Worm (Caenorhabditis elegans) whole organism, L2 larva: ENCODE data around the gene str-86.

ENCODE experiments used
- C34F6.9 ChIP-seq: fragments of 150-350 bp; optimal IDR thresholded peaks from 2 replicates; lab custom pipeline; 2014; ENCODE audit warnings: missing biosample characterization, missing genetic modification characterization
- F13H6.1 ChIP-seq: sonication (generic microtip); optimal IDR thresholded peaks from 2 replicates; lab custom pipeline; 2016; ENCODE audit warnings: missing genetic modification characterization, missing compliant biosample characterization
- R02D3.7 ChIP-seq: fragments of 150-350 bp; optimal IDR thresholded peaks from 2 replicates; lab custom pipeline; 2014; ENCODE audit warnings: missing biosample characterization, missing genetic modification characterization
- Y55F3AM.14 ChIP-seq: fragments of 200-800 bp; sonication (Bioruptor generic); optimal IDR thresholded peaks from 2 replicates; lab custom pipeline; 2018; ENCODE audit warnings: mild to moderate bottlenecking, missing genetic modification characterization, missing compliant biosample characterization
- ZK546.5 ChIP-seq: sonication (generic microtip); optimal IDR thresholded peaks from 2 replicates; lab custom pipeline; 2017; ENCODE audit warnings: missing biosample characterization, missing genetic modification characterization
- alr-1 ChIP-seq: fragments of 150-350 bp; optimal IDR thresholded peaks from 2 replicates; lab custom pipeline; 2014; ENCODE audit warnings: missing biosample characterization, missing genetic modification characterization
- aly-2 ChIP-seq: fragments of 150-350 bp; optimal IDR thresholded peaks from 2 replicates; lab custom pipeline; 2014; ENCODE audit warnings: missing biosample characterization, missing genetic modification characterization
- ama-1 ChIP-seq: fragments of 150-350 bp; optimal IDR thresholded peaks from 2 replicates; lab custom pipeline; 2018; ENCODE audit warnings: inconsistent platforms
- blmp-1 ChIP-seq: sonication (generic microtip); optimal IDR thresholded peaks from 2 replicates; lab custom pipeline; 2017; ENCODE audit warnings: missing genetic modification characterization, mild to moderate bottlenecking, missing compliant biosample characterization, antibody characterized with exemption, moderate library complexity; ENCODE audit not compliant: insufficient read depth
- ceh-16 ChIP-seq: fragments of 150-350 bp; optimal IDR thresholded peaks from 2 replicates; lab custom pipeline; 2014; ENCODE audit warnings: missing biosample characterization, missing genetic modification characterization
- crh-2 ChIP-seq: sonication (generic microtip); optimal IDR thresholded peaks from 2 replicates; lab custom pipeline; 2017; ENCODE audit warnings: missing biosample characterization, missing genetic modification characterization
- dmd-4 ChIP-seq: sonication (generic microtip); optimal IDR thresholded peaks from 2 replicates; lab custom pipeline; 2017; ENCODE audit warnings: missing biosample characterization, missing genetic modification characterization
- fos-1 ChIP-seq: fragments of 150-350 bp; optimal IDR thresholded peaks from 2 replicates; lab custom pipeline; 2014; ENCODE audit warnings: missing biosample characterization, missing genetic modification characterization
- gmeb-1 ChIP-seq: fragments of 150-350 bp; optimal IDR thresholded peaks from 2 replicates; lab custom pipeline; 2014; ENCODE audit warnings: missing biosample characterization, missing genetic modification characterization
- lin-13 ChIP-seq: fragments of 150-350 bp; optimal IDR thresholded peaks from 2 replicates; lab custom pipeline; 2014; ENCODE audit warnings: missing biosample characterization, missing genetic modification reagents, missing genetic modification characterization
- lsy-2 ChIP-seq, 2 experiments: fragments of 150-350 bp in 1 of 2; sonication (generic microtip) in 1 of 2; optimal IDR thresholded peaks; 2 replicates each; lab custom pipeline; 2014 to 2017; ENCODE audit warnings: missing biosample characterization in 2 of 2, missing genetic modification characterization in 2 of 2
- mab-5 ChIP-seq: fragments of 150-350 bp; optimal IDR thresholded peaks from 2 replicates; lab custom pipeline; 2014; ENCODE audit warnings: missing biosample characterization, missing genetic modification characterization
- mbf-1 ChIP-seq: sonication (generic microtip); optimal IDR thresholded peaks from 2 replicates; lab custom pipeline; 2017; ENCODE audit warnings: missing biosample characterization, missing genetic modification characterization
- mdl-1 ChIP-seq, 2 experiments: fragments of 150-350 bp in 1 of 2; sonication (generic microtip) in 1 of 2; optimal IDR thresholded peaks; 2 replicates each; lab custom pipeline; 2017; ENCODE audit warnings: missing biosample characterization in 2 of 2, missing genetic modification characterization in 2 of 2
- nhr-10 ChIP-seq: sonication (generic microtip); optimal IDR thresholded peaks from 2 replicates; lab custom pipeline; 2017; ENCODE audit warnings: missing biosample characterization, missing genetic modification characterization
- nhr-11 ChIP-seq: fragments of 150-350 bp; optimal IDR thresholded peaks from 2 replicates; lab custom pipeline; 2014; ENCODE audit warnings: missing biosample characterization, missing genetic modification characterization
- nhr-12 ChIP-seq: fragments of 150-350 bp; optimal IDR thresholded peaks from 2 replicates; lab custom pipeline; 2014; ENCODE audit warnings: missing biosample characterization, missing genetic modification characterization
- nhr-129 ChIP-seq: fragments of 150-350 bp; optimal IDR thresholded peaks from 2 replicates; lab custom pipeline; 2014; ENCODE audit warnings: missing biosample characterization, missing genetic modification characterization
- nhr-21 ChIP-seq: fragments of 150-350 bp; optimal IDR thresholded peaks from 2 replicates; lab custom pipeline; 2014; ENCODE audit warnings: missing biosample characterization, missing genetic modification characterization
- nhr-23 ChIP-seq: fragments of 150-350 bp; optimal IDR thresholded peaks from 2 replicates; lab custom pipeline; 2014; ENCODE audit warnings: missing biosample characterization, missing genetic modification reagents, missing genetic modification characterization
- nhr-237 ChIP-seq: fragments of 150-350 bp; optimal IDR thresholded peaks from 2 replicates; lab custom pipeline; 2014; ENCODE audit warnings: missing biosample characterization, missing genetic modification characterization
- nhr-6 ChIP-seq: fragments of 150-350 bp; optimal IDR thresholded peaks from 2 replicates; lab custom pipeline; 2014; ENCODE audit warnings: missing biosample characterization, missing genetic modification characterization
- nhr-77 ChIP-seq: fragments of 150-350 bp; optimal IDR thresholded peaks from 2 replicates; lab custom pipeline; 2014; ENCODE audit warnings: missing biosample characterization, missing genetic modification characterization
- peb-1 ChIP-seq: fragments of 150-350 bp; optimal IDR thresholded peaks from 2 replicates; lab custom pipeline; 2014; ENCODE audit warnings: missing biosample characterization, missing genetic modification characterization
- sem-4 ChIP-seq: fragments of 150-350 bp; optimal IDR thresholded peaks from 2 replicates; lab custom pipeline; 2014; ENCODE audit warnings: missing biosample characterization, missing genetic modification reagents, missing genetic modification characterization
- skn-1 ChIP-seq: sonication (generic microtip); optimal IDR thresholded peaks from 2 replicates; lab custom pipeline; 2017; ENCODE audit warnings: missing biosample characterization, missing genetic modification characterization
- sma-3 ChIP-seq: sonication (generic microtip); optimal IDR thresholded peaks from 2 replicates; lab custom pipeline; 2016; ENCODE audit warnings: missing genetic modification reagents, missing genetic modification characterization, missing compliant biosample characterization
- sma-9 ChIP-seq, 2 experiments: fragments of 150-350 bp in 1 of 2; sonication (generic microtip) in 1 of 2; optimal IDR thresholded peaks; 2 replicates each; lab custom pipeline; 2014 to 2016; ENCODE audit warnings: missing genetic modification characterization in 2 of 2, mild to moderate bottlenecking in 1 of 2, missing biosample characterization in 1 of 2, missing compliant biosample characterization in 1 of 2, missing genetic modification reagents in 1 of 2, moderate library complexity in 1 of 2
- snpc-4 ChIP-seq: fragments of 150-350 bp; optimal IDR thresholded peaks from 2 replicates; lab custom pipeline; 2014; ENCODE audit warnings: missing biosample characterization, missing genetic modification characterization
- unc-55 ChIP-seq: fragments of 150-350 bp; sonication (generic microtip); optimal IDR thresholded peaks from 3 replicates; lab custom pipeline; 2014; ENCODE audit warnings: missing biosample characterization, missing genetic modification reagents, missing genetic modification characterization
- zag-1 ChIP-seq: fragments of 150-350 bp; optimal IDR thresholded peaks from 2 replicates; lab custom pipeline; 2014; ENCODE audit warnings: missing biosample characterization, missing genetic modification characterization
- ztf-1 ChIP-seq: fragments of 200-800 bp; sonication (Bioruptor generic); conservative IDR thresholded peaks from 2 replicates; pipeline ENCODE4 v1.3.6; 2022; ENCODE audit warnings: missing genetic modification characterization, missing compliant biosample characterization
- ztf-11 ChIP-seq: sonication (generic microtip); optimal IDR thresholded peaks from 2 replicates; lab custom pipeline; 2017; ENCODE audit warnings: missing biosample characterization, missing genetic modification characterization
- ztf-4 ChIP-seq: fragments of 150-350 bp; optimal IDR thresholded peaks from 2 replicates; lab custom pipeline; 2014; ENCODE audit warnings: missing biosample characterization, missing genetic modification characterization

The str-86 gene

DNA sequence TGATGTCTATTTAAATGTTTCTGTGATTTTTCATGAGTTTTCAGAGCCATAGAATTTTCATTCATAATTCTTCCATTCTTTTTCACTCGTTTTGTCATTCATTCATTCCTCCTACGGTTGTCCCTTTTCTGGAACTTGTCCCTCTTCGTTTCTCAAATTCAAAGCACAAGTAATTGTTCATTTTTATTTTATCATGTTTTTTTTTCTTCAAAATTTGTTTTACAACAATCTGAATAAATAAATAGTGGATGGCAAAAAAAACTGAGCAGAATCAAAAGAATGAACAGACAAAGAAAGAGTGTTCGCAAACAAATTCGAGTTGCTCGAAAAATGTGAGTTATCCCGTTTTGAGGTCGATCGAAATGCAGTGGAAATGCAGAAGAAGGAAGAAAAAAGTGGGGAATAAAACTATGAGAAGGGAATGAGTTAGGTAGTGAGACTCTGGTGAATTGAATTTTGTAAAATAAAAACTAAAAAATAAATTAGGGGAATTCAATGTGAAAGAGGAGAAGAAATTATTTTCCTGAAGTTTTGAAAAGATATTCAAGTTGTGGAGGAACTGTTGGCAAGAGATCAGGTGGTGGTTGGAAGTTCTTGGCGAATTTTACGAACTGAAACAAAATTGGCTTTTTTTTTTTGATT, 44.0 kb downstream of the str-86 start:
- TF ChIP-seq sma-3, result peak; percentile 49
- TF ChIP-seq ama-1 (lab: Kevin White, UChicago), result peak; percentile 97
- peak in 1 of 2 experiments; percentile 43 for TF ChIP-seq lsy-2 (tag; optimal IDR thresholded peaks at IDR 0.05; lab: Kevin White, UChicago)
- peak; percentile 33 for TF ChIP-seq F13H6.1 (tag; lab: Kevin White, UChicago)
- peak; percentile 1 for TF ChIP-seq nhr-129 (tag; lab: Kevin White, UChicago)
- TF ChIP-seq C34F6.9 (tag; lab: Kevin White, UChicago), result peak; percentile 23
- TF ChIP-seq nhr-11 (tag; lab: Kevin White, UChicago), result no peak
- TF ChIP-seq lin-13, result peak; percentile 26
- TF ChIP-seq ZK546.5 (tag; lab: Kevin White, UChicago), result no peak
- no peak for TF ChIP-seq snpc-4
- peak; percentile 85 for TF ChIP-seq ztf-4 (tag; lab: Kevin White, UChicago)
- peak; percentile 58 for TF ChIP-seq crh-2 (tag; lab: Kevin White, UChicago)
- TF ChIP-seq nhr-12 (tag; lab: Kevin White, UChicago), result no peak

- no peak for TF ChIP-seq fos-1 (tag; lab: Kevin White, UChicago)
- TF ChIP-seq sma-3, result no peak
- TF ChIP-seq nhr-23 (tag; lab: Kevin White, UChicago), result no peak
- no peak for TF ChIP-seq mdl-1 (tag; optimal IDR thresholded peaks at IDR 0.05; lab: Kevin White, UChicago)
- TF ChIP-seq nhr-129 (tag; lab: Kevin White, UChicago), result no peak
- TF ChIP-seq sma-9 (GFP tag; optimal IDR thresholded peaks at IDR 0.05; lab: Kevin White, UChicago), result no peak
- TF ChIP-seq sma-9 (tag; optimal IDR thresholded peaks at IDR 0.05; lab: Kevin White, UChicago), result no peak
- no peak for TF ChIP-seq nhr-11 (tag; lab: Kevin White, UChicago)
- TF ChIP-seq ztf-1 (GFP tag; lab: Robert Waterston, UW), result no peak
- no peak for TF ChIP-seq blmp-1 (tag; lab: Kevin White, UChicago)
Observed at ce11 chrV:8938943-8939342, 44.6 kb downstream of the str-86 start.

ce11 chrV:8938445-8938844, 45.1 kb downstream of the str-86 start:
- TF ChIP-seq lin-13, result no peak
- TF ChIP-seq ama-1 (lab: Kevin White, UChicago), result peak; percentile 11

ce11 chrV:8937476-8938249, 45.8 kb downstream of the str-86 start:
- TF ChIP-seq dmd-4 (no peak), aly-2 (tag; lab: Kevin White, UChicago) (no peak), ama-1 (lab: Kevin White, UChicago) (peak; percentile 75)
- TF ChIP-seq, all 48 proteins: peak for 1

DNA sequence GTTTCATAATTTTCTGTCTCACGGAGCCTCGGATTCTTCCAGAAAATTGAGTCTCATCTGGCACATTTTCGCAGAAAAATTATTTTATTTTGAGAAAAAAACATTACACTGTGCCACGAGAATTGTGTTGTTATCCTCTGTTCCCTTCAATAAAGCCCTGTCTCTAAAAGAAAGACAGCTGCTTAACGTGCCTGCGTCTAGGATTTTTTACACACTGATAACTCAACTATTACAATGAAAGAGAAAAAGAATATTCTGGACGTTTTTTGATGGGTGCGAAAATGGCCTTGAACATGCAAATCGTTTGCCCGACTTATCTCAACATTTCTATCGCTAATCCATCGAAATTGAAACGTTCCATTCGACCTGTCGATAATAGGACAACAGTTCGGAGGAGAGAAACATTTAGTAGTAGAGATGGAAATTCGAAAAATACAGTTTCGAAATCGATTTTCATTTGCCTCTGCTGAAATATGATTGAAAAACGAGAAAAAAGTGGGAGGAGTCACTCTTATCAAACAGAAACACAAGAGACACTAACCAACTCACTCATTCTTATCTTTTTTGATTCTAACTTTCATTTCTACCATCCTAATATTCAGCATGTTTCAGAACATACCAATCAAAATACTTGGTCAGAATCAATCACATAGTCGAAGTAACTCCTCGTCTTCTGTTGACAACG, 46.6 kb downstream of the str-86 start:
- TF ChIP-seq alr-1, result no peak
- no peak for TF ChIP-seq mbf-1 (tag; lab: Kevin White, UChicago)
- TF ChIP-seq nhr-237 (tag; lab: Kevin White, UChicago), result no peak
- no peak for TF ChIP-seq aly-2 (tag; lab: Kevin White, UChicago)
- peak; percentile 48 for TF ChIP-seq ceh-16 (tag; lab: Kevin White, UChicago)
- no peak for TF ChIP-seq zag-1
- no peak for TF ChIP-seq Y55F3AM.14 (GFP tag; lab: Kevin White, UChicago)
- no peak for TF ChIP-seq nhr-77
- TF ChIP-seq sem-4 (tag; lab: Kevin White, UChicago), result no peak
- TF ChIP-seq ztf-1 (GFP tag; lab: Robert Waterston, UW), result no peak
- TF ChIP-seq mdl-1 (tag; optimal IDR thresholded peaks at IDR 0.05; lab: Kevin White, UChicago), result no peak
- no peak for TF ChIP-seq lin-13
- TF ChIP-seq nhr-6, result peak; percentile 34
- no peak for TF ChIP-seq R02D3.7 (tag; lab: Kevin White, UChicago)
- peak; percentile 47 for TF ChIP-seq C34F6.9 (tag; lab: Kevin White, UChicago)
- no peak for TF ChIP-seq nhr-23 (tag; lab: Kevin White, UChicago)
- TF ChIP-seq nhr-11 (tag; lab: Kevin White, UChicago), result no peak
- no peak for TF ChIP-seq mab-5 (tag; lab: Kevin White, UChicago)
- no peak for TF ChIP-seq ztf-11 (tag; lab: Kevin White, UChicago)
- no peak for TF ChIP-seq unc-55 (GFP tag; lab: Kevin White, UChicago)
- no peak for TF ChIP-seq nhr-10 (tag; lab: Kevin White, UChicago)
- TF ChIP-seq sma-3, result no peak
- no peak for TF ChIP-seq peb-1 (tag; lab: Kevin White, UChicago)
- no peak for TF ChIP-seq ZK546.5 (tag; lab: Kevin White, UChicago)
- no peak for TF ChIP-seq skn-1
- no peak for TF ChIP-seq ztf-4 (tag; lab: Kevin White, UChicago)
- TF ChIP-seq F13H6.1 (tag; lab: Kevin White, UChicago), result peak; percentile 5
- no peak for TF ChIP-seq nhr-21 (tag; lab: Kevin White, UChicago)
- TF ChIP-seq ama-1 (lab: Kevin White, UChicago), result no peak
- peak in 1 of 2 experiments; percentile 10 for TF ChIP-seq lsy-2 (tag; optimal IDR thresholded peaks at IDR 0.05; lab: Kevin White, UChicago)
- peak; percentile 62 for TF ChIP-seq fos-1 (tag; lab: Kevin White, UChicago)
- no peak for TF ChIP-seq snpc-4
- no peak for TF ChIP-seq gmeb-1 (tag; lab: Kevin White, UChicago)
